Fruit fly (Drosophila melanogaster) whole organism, wandering third instar larva: Measurements from ENCODE around the gene Apc.

Experiments
- CG32264 ChIP-seq: fragments of 200-800 bp; sonication (Bioruptor generic); optimal IDR thresholded peaks from 2 replicates; lab custom pipeline; 2016; ENCODE audit warnings: missing biosample characterization, missing genetic modification characterization
- CG9705 ChIP-seq: fragments of 200-800 bp; sonication (Bioruptor generic); optimal IDR thresholded peaks from 2 replicates; lab custom pipeline; 2018; ENCODE audit warnings: missing biosample characterization, mild to moderate bottlenecking, missing genetic modification characterization
- CrebA ChIP-seq: fragments of 200-800 bp; sonication (Bioruptor generic); optimal IDR thresholded peaks from 2 replicates; lab custom pipeline; 2016; ENCODE audit warnings: missing biosample characterization, mild to moderate bottlenecking, missing genetic modification characterization, borderline replicate concordance
- Dfd ChIP-seq: fragments of >200 bp; optimal IDR thresholded peaks from 2 replicates; lab custom pipeline; 2017; ENCODE audit warnings: missing biosample characterization, missing genetic modification characterization
- Dif ChIP-seq: fragments of 200-275, 200-300 bp; sonication (Bioruptor generic); optimal IDR thresholded peaks from 2 replicates; lab custom pipeline; 2018; ENCODE audit warnings: missing biosample characterization, missing genetic modification characterization; ENCODE audit not compliant: partially characterized antibody
- GATAd ChIP-seq: sonication (Bioruptor generic); optimal IDR thresholded peaks from 2 replicates; lab custom pipeline; 2016; ENCODE audit warnings: missing biosample characterization, missing genetic modification characterization
- HLH106 ChIP-seq: fragments of 200-800 bp; optimal IDR thresholded peaks from 3 replicates; lab custom pipeline; 2019; ENCODE audit warnings: missing biosample characterization, mild to moderate bottlenecking, missing genetic modification characterization, moderate library complexity
- Hnf4 ChIP-seq: fragments of 200-800 bp; sonication (Bioruptor generic); optimal IDR thresholded peaks from 2 replicates; lab custom pipeline; 2016; ENCODE audit warnings: missing biosample characterization, mild to moderate bottlenecking, missing genetic modification characterization
- Hr78 ChIP-seq: fragments of >200 bp; optimal IDR thresholded peaks from 2 replicates; lab custom pipeline; 2017; ENCODE audit warnings: missing biosample characterization, missing genetic modification characterization
- Hr83 ChIP-seq: fragments of 200-300 bp; sonication (Bioruptor generic); optimal IDR thresholded peaks from 2 replicates; lab custom pipeline; 2016; ENCODE audit warnings: missing biosample characterization, mild to moderate bottlenecking, missing genetic modification characterization, moderate library complexity; ENCODE audit not compliant: poor library complexity, severe bottlenecking
- Jra ChIP-seq: sonication (Bioruptor generic); optimal IDR thresholded peaks from 2 replicates; lab custom pipeline; 2016; ENCODE audit warnings: missing biosample characterization, missing genetic modification characterization
- Mio ChIP-seq: sonication (Bioruptor generic); optimal IDR thresholded peaks from 2 replicates; lab custom pipeline; 2016; ENCODE audit warnings: missing biosample characterization, missing genetic modification characterization
- N ChIP-seq: fragments of >200 bp; optimal IDR thresholded peaks from 2 replicates; lab custom pipeline; 2018; ENCODE audit warnings: missing biosample characterization, missing external identifiers, missing genetic modification characterization
- Rel ChIP-seq, 2 experiments: fragments of 200-800 bp; sonication (Bioruptor generic) in 1 of 2; optimal IDR thresholded peaks; 2 replicates in 1 of 2; 3 replicates in 1 of 2; lab custom pipeline; 2016 to 2019; ENCODE audit warnings: mild to moderate bottlenecking in 2 of 2, missing biosample characterization in 2 of 2, missing genetic modification characterization in 2 of 2, moderate library complexity in 1 of 2
- Sp1 ChIP-seq: fragments of 200-800 bp; sonication (Bioruptor generic); optimal IDR thresholded peaks from 3 replicates; lab custom pipeline; 2019; ENCODE audit warnings: missing biosample characterization, mild to moderate bottlenecking, missing genetic modification characterization, moderate library complexity
- Vsx2 ChIP-seq: fragments of 200-300, 225-300 bp; sonication (Bioruptor generic); optimal IDR thresholded peaks from 2 replicates; lab custom pipeline; 2018; ENCODE audit warnings: missing biosample characterization, missing genetic modification characterization; ENCODE audit not compliant: partially characterized antibody
- br ChIP-seq: fragments of 200-800 bp; sonication (Bioruptor generic); optimal IDR thresholded peaks from 2 replicates; lab custom pipeline; 2016; ENCODE audit warnings: missing biosample characterization, missing genetic modification characterization
- brk ChIP-seq: fragments of 200-800 bp; sonication (Bioruptor generic); optimal IDR thresholded peaks from 2 replicates; lab custom pipeline; 2016; ENCODE audit warnings: missing biosample characterization, mild to moderate bottlenecking, missing genetic modification characterization
- dl ChIP-seq, 2 experiments: fragments of 175-275, 200-275 bp in 1 of 2; fragments of 200-275 bp in 1 of 2; sonication (Bioruptor generic); optimal IDR thresholded peaks; lab custom pipeline; 2018; ENCODE audit warnings: mild to moderate bottlenecking in 2 of 2, missing biosample characterization in 2 of 2, missing genetic modification characterization in 2 of 2, moderate library complexity in 2 of 2; ENCODE audit not compliant: partially characterized antibody in 2 of 2, insufficient read depth in 1 of 2
- dmrt93B ChIP-seq: fragments of 200-800 bp; sonication (Bioruptor generic); optimal IDR thresholded peaks from 2 replicates; lab custom pipeline; 2018; ENCODE audit warnings: missing biosample characterization, mild to moderate bottlenecking, missing genetic modification characterization
- dsf ChIP-seq: sonication (Bioruptor generic); optimal IDR thresholded peaks from 2 replicates; lab custom pipeline; 2016; ENCODE audit warnings: missing biosample characterization, missing genetic modification characterization, borderline replicate concordance
- foxo ChIP-seq, 2 experiments: fragments of 200-800 bp; sonication (Bioruptor generic); optimal IDR thresholded peaks; 2 replicates in 1 of 2; 3 replicates in 1 of 2; lab custom pipeline; 2016 to 2017; ENCODE audit warnings: missing biosample characterization in 2 of 2, missing genetic modification characterization in 2 of 2
- fru ChIP-seq: fragments of 200-800 bp; sonication (Bioruptor generic); optimal IDR thresholded peaks from 3 replicates; lab custom pipeline; 2016; ENCODE audit warnings: missing biosample characterization, mild to moderate bottlenecking, missing genetic modification characterization
- h ChIP-seq: fragments of 200-800 bp; sonication (Bioruptor generic); optimal IDR thresholded peaks from 3 replicates; lab custom pipeline; 2016; ENCODE audit warnings: missing biosample characterization, mild to moderate bottlenecking, missing genetic modification characterization
- pan ChIP-seq: fragments of >200 bp; optimal IDR thresholded peaks from 2 replicates; lab custom pipeline; 2017
- psq ChIP-seq: fragments of 200-800 bp; sonication (Bioruptor generic); optimal IDR thresholded peaks from 3 replicates; lab custom pipeline; 2017; ENCODE audit warnings: missing biosample characterization, mild to moderate bottlenecking, missing genetic modification characterization, moderate library complexity
- rgr ChIP-seq: fragments of 200-800 bp; sonication (Bioruptor generic); optimal IDR thresholded peaks from 3 replicates; lab custom pipeline; 2016; ENCODE audit warnings: missing biosample characterization, mild to moderate bottlenecking, missing genetic modification characterization
- sage ChIP-seq: fragments of 200-800 bp; sonication (Bioruptor generic); optimal IDR thresholded peaks from 2 replicates; lab custom pipeline; 2016; ENCODE audit warnings: missing biosample characterization, mild to moderate bottlenecking, missing genetic modification characterization
- tai ChIP-seq: sonication (Bioruptor generic); optimal IDR thresholded peaks from 2 replicates; lab custom pipeline; 2016; ENCODE audit warnings: missing biosample characterization, missing genetic modification characterization
- usp ChIP-seq: fragments of >200 bp; optimal IDR thresholded peaks from 2 replicates; lab custom pipeline; 2017; ENCODE audit warnings: missing biosample characterization, missing genetic modification characterization
- woc ChIP-seq: sonication (Bioruptor generic); optimal IDR thresholded peaks from 2 replicates; lab custom pipeline; 2016; ENCODE audit warnings: missing biosample characterization, mild to moderate bottlenecking, missing genetic modification characterization

Apc gene

DNA sequence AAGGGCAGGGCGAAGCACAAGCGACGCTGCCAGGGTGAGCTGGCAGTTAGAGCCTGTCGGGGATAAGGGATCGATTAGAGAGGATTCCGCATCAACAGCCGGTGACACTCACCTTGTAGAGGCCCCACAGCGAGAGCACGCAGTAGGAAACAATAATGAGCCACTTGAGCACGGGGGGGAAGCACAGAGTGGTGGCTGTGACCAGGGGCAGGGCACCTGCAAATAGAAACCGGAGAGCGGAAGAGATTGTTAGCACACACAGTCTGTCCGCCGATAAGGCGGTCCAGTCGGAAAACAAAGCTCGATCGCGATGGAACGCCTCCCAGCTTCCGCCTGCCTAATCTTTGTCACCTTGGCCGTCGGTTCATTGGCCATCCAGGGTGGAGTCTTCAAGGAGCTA is 28.1 kb upstream of the Apc start, which contains the start of gene Nepl17:
Gene Nepl17, plus strand, starts transcription at position 301 of the 400 bp plus-strand sequence.
- no peak for TF ChIP-seq woc
- no peak for TF ChIP-seq Jra (GFP tag; lab: Kevin White, UChicago)
- no peak for TF ChIP-seq CrebA (GFP tag; lab: Kevin White, UChicago)
- no peak for TF ChIP-seq psq
- TF ChIP-seq Rel (GFP tag; optimal IDR thresholded peaks at IDR 0.05; lab: Kevin White, UChicago): no peak
- peak; percentile 56 for TF ChIP-seq Rel (tag; optimal IDR thresholded peaks at IDR 0.05; lab: Kevin White, UChicago)
- no peak for TF ChIP-seq usp (GFP tag; lab: Kevin White, UChicago)
- no peak for TF ChIP-seq CG9705 (GFP tag; lab: Kevin White, UChicago)

- TF ChIP-seq Rel (GFP tag; optimal IDR thresholded peaks at IDR 0.05; lab: Kevin White, UChicago) (no peak), Rel (tag; optimal IDR thresholded peaks at IDR 0.05; lab: Kevin White, UChicago) (peak; percentile 86), Mio (GFP tag; lab: Kevin White, UChicago) (no peak)
Observed at dm6 chr3R:28870364-28870763, 25.8 kb upstream of the Apc start.

- TF ChIP-seq CG32264 (GFP tag; lab: Kevin White, UChicago): no peak
- no peak for TF ChIP-seq tai (GFP tag; lab: Kevin White, UChicago)
- TF ChIP-seq Vsx2 (GFP tag; lab: Kevin White, UChicago): peak; percentile 80
- no peak for TF ChIP-seq Dfd (GFP tag; lab: Kevin White, UChicago)
- TF ChIP-seq woc: no peak
- peak; percentile 36 for TF ChIP-seq Hr83
- TF ChIP-seq Rel (GFP tag; optimal IDR thresholded peaks at IDR 0.05; lab: Kevin White, UChicago): no peak
- no peak for TF ChIP-seq Rel (tag; optimal IDR thresholded peaks at IDR 0.05; lab: Kevin White, UChicago)
- TF ChIP-seq Hnf4 (GFP tag; lab: Kevin White, UChicago): no peak
- no peak for TF ChIP-seq Mio (GFP tag; lab: Kevin White, UChicago)
- TF ChIP-seq sage (GFP tag; lab: Kevin White, UChicago): peak; percentile 22
- peak; percentile 23 for TF ChIP-seq psq
- TF ChIP-seq GATAd (GFP tag; lab: Kevin White, UChicago): no peak
- peak; percentile 87 to 89 for TF ChIP-seq dl (GFP tag; optimal IDR thresholded peaks at IDR 0.05; lab: Kevin White, UChicago; ENCODE audit: insufficient read depth in 1 of 2, partially characterized antibody in 2 of 2)
- TF ChIP-seq h (GFP tag; lab: Kevin White, UChicago): no peak
- TF ChIP-seq Jra (GFP tag; lab: Kevin White, UChicago): no peak
- no peak for TF ChIP-seq br (GFP tag; lab: Kevin White, UChicago)
- peak; percentile 73 for TF ChIP-seq CrebA (GFP tag; lab: Kevin White, UChicago)
- TF ChIP-seq Sp1 (GFP tag; lab: Kevin White, UChicago): no peak
- no peak for TF ChIP-seq Hr78
- TF ChIP-seq Dif (GFP tag; lab: Kevin White, UChicago): peak; percentile 87
- TF ChIP-seq foxo (GFP tag; optimal IDR thresholded peaks at IDR 0.05; lab: Kevin White, UChicago): no peak
- TF ChIP-seq HLH106 (tag; lab: Kevin White, UChicago): no peak
- peak; percentile 4 for TF ChIP-seq fru (GFP tag; lab: Kevin White, UChicago)
Observed at dm6 chr3R:28861309-28862157, 17.0 kb upstream of the Apc start.

DNA sequence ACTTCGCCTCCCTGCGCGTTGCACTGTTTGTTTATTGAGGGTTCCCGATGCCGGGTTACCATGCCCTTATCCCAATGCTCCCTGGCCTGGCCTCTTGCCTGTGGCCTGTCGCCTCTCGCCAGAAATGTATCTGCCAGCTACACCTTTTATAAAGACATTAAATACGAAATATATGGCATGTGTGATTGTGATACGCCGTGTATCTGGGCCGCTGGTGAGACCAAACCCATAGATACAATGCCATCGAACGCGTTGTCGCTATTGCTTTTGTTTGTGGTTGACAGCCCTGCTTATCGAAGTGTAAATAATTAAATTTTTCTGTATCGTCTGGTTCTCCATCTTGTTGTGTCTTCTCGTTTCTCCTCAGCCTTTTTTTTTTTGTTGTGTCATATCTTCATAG is 16.0 kb upstream of the Apc start:
- TF ChIP-seq brk (GFP tag; lab: Kevin White, UChicago) (no peak), usp (GFP tag; lab: Kevin White, UChicago) (no peak), Dif (GFP tag; lab: Kevin White, UChicago) (no peak), GATAd (GFP tag; lab: Kevin White, UChicago) (no peak), h (GFP tag; lab: Kevin White, UChicago) (no peak), sage (GFP tag; lab: Kevin White, UChicago) (no peak), dsf (GFP tag; lab: Kevin White, UChicago) (no peak), rgr (GFP tag; lab: Kevin White, UChicago) (no peak), Hnf4 (GFP tag; lab: Kevin White, UChicago) (no peak), Mio (GFP tag; lab: Kevin White, UChicago) (no peak), HLH106 (tag; lab: Kevin White, UChicago) (no peak), fru (GFP tag; lab: Kevin White, UChicago) (no peak), dl (GFP tag; optimal IDR thresholded peaks at IDR 0.05; lab: Kevin White, UChicago; ENCODE audit: insufficient read depth in 1 of 2, partially characterized antibody in 2 of 2) (no peak), dmrt93B (GFP tag; lab: Kevin White, UChicago) (no peak), N (GFP tag; lab: Kevin White, UChicago) (no peak), CG9705 (GFP tag; lab: Kevin White, UChicago) (no peak), woc (no peak), pan (no peak), br (GFP tag; lab: Kevin White, UChicago) (no peak), tai (GFP tag; lab: Kevin White, UChicago) (no peak)
